Worm (Caenorhabditis elegans) whole organism, mixed stage, embryonic: ENCODE data around the gene M162.7.

Experiments used
- M03D4.4 ChIP-seq: sonication (generic microtip); optimal IDR thresholded peaks from 2 replicates; lab custom pipeline; 2017; ENCODE audit warnings: mild to moderate bottlenecking, missing genetic modification characterization, missing compliant biosample characterization
- bed-3 ChIP-seq: fragments of 200-800 bp; sonication (Bioruptor generic); optimal IDR thresholded peaks from 3 replicates; lab custom pipeline; 2018; ENCODE audit warnings: mild to moderate bottlenecking, missing genetic modification characterization, moderate library complexity, missing compliant biosample characterization
- blmp-1 ChIP-seq: fragments of 150-350 bp; optimal IDR thresholded peaks from 2 replicates; lab custom pipeline; 2014; ENCODE audit warnings: missing biosample characterization, missing genetic modification characterization
- ceh-39 ChIP-seq: fragments of 150-350 bp; optimal IDR thresholded peaks from 2 replicates; lab custom pipeline; 2014; ENCODE audit warnings: missing biosample characterization, missing genetic modification characterization
- ceh-83 ChIP-seq: fragments of 200-800 bp; sonication (Bioruptor generic); optimal IDR thresholded peaks from 2 replicates; lab custom pipeline; 2018; ENCODE audit warnings: mild to moderate bottlenecking, missing genetic modification characterization, missing compliant biosample characterization
- ces-1 ChIP-seq: fragments of 150-350 bp; optimal IDR thresholded peaks from 2 replicates; lab custom pipeline; 2014; ENCODE audit warnings: missing biosample characterization, missing genetic modification reagents, missing genetic modification characterization
- cnd-1 ChIP-seq: fragments of 200-800 bp; sonication (Bioruptor generic); optimal IDR thresholded peaks from 2 replicates; lab custom pipeline; 2018; ENCODE audit warnings: mild to moderate bottlenecking, missing genetic modification characterization, missing compliant biosample characterization
- drap-1 ChIP-seq: fragments of 200-800 bp; sonication (Bioruptor generic); optimal IDR thresholded peaks from 3 replicates; lab custom pipeline; 2018; ENCODE audit warnings: mild to moderate bottlenecking, missing genetic modification characterization, missing compliant biosample characterization
- elt-1 ChIP-seq: sonication (generic microtip); optimal IDR thresholded peaks from 2 replicates; lab custom pipeline; 2017; ENCODE audit warnings: missing genetic modification characterization, mild to moderate bottlenecking, missing compliant biosample characterization, antibody characterized with exemption, moderate library complexity, borderline replicate concordance; ENCODE audit not compliant: insufficient read depth
- elt-3 ChIP-seq: fragments of 150-350 bp; optimal IDR thresholded peaks from 2 replicates; lab custom pipeline; 2014; ENCODE audit warnings: missing biosample characterization, missing genetic modification characterization
- flh-1 ChIP-seq: fragments of 200-800 bp; sonication (Bioruptor generic); optimal IDR thresholded peaks from 2 replicates; lab custom pipeline; 2018; ENCODE audit warnings: mild to moderate bottlenecking, missing genetic modification characterization, moderate library complexity, missing compliant biosample characterization
- ham-2 ChIP-seq: fragments of 200-800 bp; sonication (Bioruptor generic); optimal IDR thresholded peaks from 2 replicates; lab custom pipeline; 2018; ENCODE audit warnings: mild to moderate bottlenecking, missing genetic modification characterization, missing compliant biosample characterization
- hlh-1 ChIP-seq: fragments of 150-350 bp; optimal IDR thresholded peaks from 2 replicates; lab custom pipeline; 2014; ENCODE audit warnings: missing biosample characterization, missing genetic modification reagents, missing genetic modification characterization
- lin-32 ChIP-seq: fragments of 200-800 bp; sonication (Bioruptor generic); optimal IDR thresholded peaks from 2 replicates; lab custom pipeline; 2018; ENCODE audit warnings: mild to moderate bottlenecking, missing genetic modification characterization, missing compliant biosample characterization
- mab-5 ChIP-seq: fragments of 150-350 bp; optimal IDR thresholded peaks from 2 replicates; lab custom pipeline; 2014; ENCODE audit warnings: missing biosample characterization, missing genetic modification characterization
- mls-2 ChIP-seq: sonication (generic microtip); optimal IDR thresholded peaks from 2 replicates; lab custom pipeline; 2016; ENCODE audit warnings: mild to moderate bottlenecking, missing genetic modification characterization, moderate library complexity, missing compliant biosample characterization
- nhr-12 ChIP-seq: fragments of 150-350 bp; optimal IDR thresholded peaks from 2 replicates; lab custom pipeline; 2014; ENCODE audit warnings: missing biosample characterization, missing genetic modification characterization
- nhr-2 ChIP-seq: fragments of 150-350 bp; optimal IDR thresholded peaks from 2 replicates; lab custom pipeline; 2014; ENCODE audit warnings: missing biosample characterization, missing genetic modification characterization
- nhr-237 ChIP-seq: fragments of 150-350 bp; optimal IDR thresholded peaks from 2 replicates; lab custom pipeline; 2014; ENCODE audit warnings: missing biosample characterization, missing genetic modification characterization
- nhr-28 ChIP-seq: fragments of 150-350 bp; optimal IDR thresholded peaks from 2 replicates; lab custom pipeline; 2014; ENCODE audit warnings: missing biosample characterization, missing genetic modification characterization
- nhr-76 ChIP-seq: sonication (generic microtip); optimal IDR thresholded peaks from 2 replicates; lab custom pipeline; 2017; ENCODE audit warnings: missing biosample characterization, missing genetic modification characterization
- pha-4 ChIP-seq: fragments of 150-350 bp; optimal IDR thresholded peaks from 2 replicates; lab custom pipeline; 2018; ENCODE audit warnings: missing biosample characterization, missing genetic modification reagents, missing genetic modification characterization
- sem-2 ChIP-seq: fragments of 200-800 bp; sonication (Bioruptor generic); optimal IDR thresholded peaks from 2 replicates; lab custom pipeline; 2018; ENCODE audit warnings: mild to moderate bottlenecking, missing genetic modification characterization, missing compliant biosample characterization
- snpc-4 ChIP-seq: fragments of 150-350 bp; optimal IDR thresholded peaks from 2 replicates; lab custom pipeline; 2014; ENCODE audit warnings: missing biosample characterization, missing genetic modification characterization
- sptf-1 ChIP-seq: sonication (generic microtip); optimal IDR thresholded peaks from 2 replicates; lab custom pipeline; 2017; ENCODE audit warnings: mild to moderate bottlenecking, missing genetic modification characterization, moderate library complexity, missing compliant biosample characterization
- tbx-8 ChIP-seq: fragments of 200-800 bp; sonication (Bioruptor generic); optimal IDR thresholded peaks from 2 replicates; lab custom pipeline; 2018; ENCODE audit warnings: mild to moderate bottlenecking, missing genetic modification characterization, moderate library complexity, missing compliant biosample characterization
- unc-120 ChIP-seq: sonication (generic microtip); optimal IDR thresholded peaks from 2 replicates; lab custom pipeline; 2017; ENCODE audit warnings: missing genetic modification characterization, missing compliant biosample characterization; ENCODE audit not compliant: poor library complexity, severe bottlenecking
- unc-39 ChIP-seq: fragments of 150-350 bp; optimal IDR thresholded peaks from 2 replicates; lab custom pipeline; 2014; ENCODE audit warnings: missing biosample characterization, missing genetic modification characterization
- unc-62 ChIP-seq: fragments of 150-350 bp; optimal IDR thresholded peaks from 2 replicates; lab custom pipeline; 2014; ENCODE audit warnings: missing biosample characterization, missing genetic modification reagents, missing genetic modification characterization
- zip-8 ChIP-seq: fragments of 150-350 bp; optimal IDR thresholded peaks from 2 replicates; lab custom pipeline; 2014; ENCODE audit warnings: missing biosample characterization, missing genetic modification characterization
- ztf-11 ChIP-seq: fragments of 150-350 bp; optimal IDR thresholded peaks from 2 replicates; lab custom pipeline; 2014; ENCODE audit warnings: missing biosample characterization, missing genetic modification characterization

The M162.7 gene

ce11 chrV:19801033-19801432 lies 6.2 kb upstream of the M162.7 start, which contains the start of gene Y116F11B.2:
Gene Y116F11B.2 (minus strand): TSS chrV:19801133.
- TF ChIP-seq M03D4.4 (tag; lab: Kevin White, UChicago) (no peak), flh-1 (GFP tag; lab: Kevin White, UChicago) (no peak), unc-39 (no peak)

DNA sequence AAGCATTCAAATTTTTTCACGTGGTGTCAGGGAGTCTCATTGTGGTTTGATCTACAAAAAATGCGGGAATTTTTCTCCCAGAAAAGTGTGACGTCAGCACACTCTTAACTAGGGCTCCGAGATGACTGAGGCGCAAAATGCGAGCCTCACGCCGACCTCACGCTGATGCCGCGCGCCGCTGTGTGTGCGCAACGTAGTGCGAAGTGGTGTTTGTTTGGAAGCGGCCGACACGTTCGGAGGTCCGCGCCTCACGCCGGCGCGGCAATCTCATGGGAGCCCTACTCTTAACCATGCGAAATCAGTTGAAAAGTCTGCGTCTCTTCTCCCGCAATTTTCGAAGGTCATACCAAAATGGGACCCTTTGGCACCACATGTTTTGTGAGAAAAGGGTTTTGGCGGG lies 4.6 kb downstream of the M162.7 start:
- TF ChIP-seq unc-39: no peak
- TF ChIP-seq ceh-83: no peak
- TF ChIP-seq nhr-76: no peak
- TF ChIP-seq drap-1 (GFP tag; lab: Kevin White, UChicago): no peak
- no peak for TF ChIP-seq snpc-4
- no peak for TF ChIP-seq elt-1 (tag; lab: Kevin White, UChicago)
- no peak for TF ChIP-seq mls-2 (tag; lab: Kevin White, UChicago)
- no peak for TF ChIP-seq sem-2 (GFP tag; lab: Kevin White, UChicago)
- TF ChIP-seq nhr-2 (tag; lab: Kevin White, UChicago): no peak
- no peak for TF ChIP-seq ham-2
- TF ChIP-seq nhr-12 (tag; lab: Kevin White, UChicago): no peak
- TF ChIP-seq M03D4.4 (tag; lab: Kevin White, UChicago): no peak
- no peak for TF ChIP-seq nhr-237 (tag; lab: Kevin White, UChicago)
- no peak for TF ChIP-seq nhr-28
- TF ChIP-seq mab-5 (tag; lab: Kevin White, UChicago): no peak
- no peak for TF ChIP-seq cnd-1
- no peak for TF ChIP-seq blmp-1
- no peak for TF ChIP-seq ces-1 (GFP tag; lab: Kevin White, UChicago)

DNA sequence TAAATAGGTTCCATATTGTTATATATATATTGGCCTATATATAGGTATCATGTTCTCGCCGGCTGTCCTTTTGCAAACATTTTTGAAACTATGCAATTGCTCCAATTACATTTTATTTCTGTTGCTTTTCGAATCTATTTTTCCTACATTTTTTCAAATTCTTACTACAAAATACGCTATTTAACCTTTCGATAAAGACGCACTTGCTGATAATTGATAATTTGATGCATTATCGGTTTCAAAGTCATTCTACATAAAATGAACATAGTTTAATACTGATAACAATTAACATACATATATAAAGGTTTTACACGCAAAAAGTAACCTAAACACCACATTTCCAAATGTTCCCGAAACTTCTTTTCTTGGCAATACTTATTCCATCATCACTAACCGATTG lies 6.5 kb downstream of the M162.7 start, which contains the start of gene clec-258:
clec-258 (plus strand) TSS at position 81 of the 400 bp plus-strand sequence.
- TF ChIP-seq nhr-12 (tag; lab: Kevin White, UChicago) (no peak), M03D4.4 (tag; lab: Kevin White, UChicago) (no peak), unc-39 (no peak), ztf-11 (tag; lab: Kevin White, UChicago) (no peak), ham-2 (no peak), bed-3 (GFP tag; lab: Kevin White, UChicago) (no peak), unc-62 (no peak), pha-4 (tag; lab: Kevin White, UChicago) (no peak), mab-5 (tag; lab: Kevin White, UChicago) (no peak), ceh-39 (tag; lab: Kevin White, UChicago) (no peak), ceh-83 (no peak)

DNA sequence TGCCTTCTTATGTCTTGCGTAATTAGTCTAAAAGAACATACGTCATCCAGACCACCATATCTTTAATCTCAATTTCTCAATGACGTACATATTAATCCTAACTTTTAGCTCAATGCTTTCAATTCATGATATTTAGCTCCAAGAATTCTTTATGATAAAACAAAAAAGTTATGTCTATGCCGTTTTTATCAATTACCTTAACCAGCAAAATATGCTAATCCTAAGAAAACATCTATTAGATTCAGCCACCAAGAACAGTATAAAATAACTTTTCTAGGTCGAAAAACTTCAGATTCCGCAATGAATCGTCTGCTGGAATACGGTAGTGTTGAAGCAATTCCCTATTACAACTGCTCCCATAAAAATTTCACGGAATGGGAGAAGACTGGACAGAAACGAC lies 11.0 kb downstream of the M162.7 start, which contains the start of gene srt-45:
srt-45 (plus strand) TSS at position 301 of the 400 bp plus-strand sequence.
- no peak for TF ChIP-seq drap-1 (GFP tag; lab: Kevin White, UChicago)
- TF ChIP-seq zip-8 (tag; lab: Kevin White, UChicago): peak; percentile 11

- no peak for TF ChIP-seq sptf-1 (tag; lab: Kevin White, UChicago)
These were observed 15.6 kb downstream of the M162.7 start for ce11 chrV:19779220-19779619.

DNA sequence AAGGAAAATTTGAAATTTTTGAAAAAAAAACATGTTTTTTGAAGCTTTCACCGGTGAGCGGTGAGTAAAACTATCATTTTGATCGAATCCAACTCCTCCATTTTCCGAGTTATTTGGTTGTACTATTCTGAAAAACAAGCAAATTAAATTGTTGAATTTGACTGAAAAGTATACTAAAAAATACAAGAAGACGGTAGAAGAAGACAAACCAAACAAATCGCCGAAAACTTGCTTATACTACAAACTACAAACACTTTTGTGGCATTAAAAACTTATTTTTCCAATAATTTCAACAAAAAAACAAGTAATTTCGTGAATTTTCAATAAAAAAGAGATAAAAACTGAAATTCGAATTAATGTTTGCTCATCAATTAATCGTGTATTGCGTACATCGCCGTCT lies 16.2 kb downstream of the M162.7 start, which contains the start of gene fbxa-194:
fbxa-194 (minus strand) TSS at position 101 of the 400 bp plus-strand sequence.
- no peak for TF ChIP-seq hlh-1 (tag; lab: Kevin White, UChicago)
- no peak for TF ChIP-seq nhr-2 (tag; lab: Kevin White, UChicago)
- no peak for TF ChIP-seq ceh-39 (tag; lab: Kevin White, UChicago)
- TF ChIP-seq nhr-12 (tag; lab: Kevin White, UChicago): no peak
- no peak for TF ChIP-seq ceh-83
- no peak for TF ChIP-seq snpc-4
- no peak for TF ChIP-seq drap-1 (GFP tag; lab: Kevin White, UChicago)
- no peak for TF ChIP-seq ham-2
- no peak for TF ChIP-seq cnd-1
- TF ChIP-seq elt-3 (tag; lab: Kevin White, UChicago): no peak
- no peak for TF ChIP-seq bed-3 (GFP tag; lab: Kevin White, UChicago)
- TF ChIP-seq elt-1 (tag; lab: Kevin White, UChicago): no peak
- TF ChIP-seq sem-2 (GFP tag; lab: Kevin White, UChicago): no peak

DNA sequence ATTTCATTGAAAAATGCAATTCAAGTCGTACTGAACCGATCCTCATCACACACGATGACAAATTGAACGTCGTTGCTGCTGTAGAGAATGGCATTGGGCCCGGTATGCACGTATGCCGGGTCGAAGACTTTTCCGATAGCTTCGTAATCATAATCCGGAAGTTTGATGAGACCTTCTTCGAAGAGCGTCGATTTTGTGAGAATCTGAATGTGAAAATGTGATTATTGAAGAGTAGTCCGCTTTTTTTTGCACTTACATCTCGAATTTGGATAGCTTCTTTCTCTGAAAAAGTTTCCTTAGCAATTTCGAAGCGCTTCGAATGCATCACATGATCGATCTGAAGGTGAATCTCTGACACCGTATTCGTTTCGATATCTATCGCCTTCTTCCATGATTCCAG lies 17.6 kb downstream of the M162.7 start, which contains the start of gene fbxa-118:
fbxa-118 (minus strand) TSS at position 101 of the 400 bp plus-strand sequence.
- TF ChIP-seq blmp-1 (no peak), ham-2 (no peak), unc-39 (no peak), snpc-4 (no peak), ztf-11 (tag; lab: Kevin White, UChicago) (no peak), hlh-1 (tag; lab: Kevin White, UChicago) (no peak), M03D4.4 (tag; lab: Kevin White, UChicago) (no peak), nhr-12 (tag; lab: Kevin White, UChicago) (no peak), tbx-8 (GFP tag; lab: Kevin White, UChicago) (no peak), pha-4 (tag; lab: Kevin White, UChicago) (no peak), unc-120 (tag; lab: Kevin White, UChicago) (no peak), nhr-28 (no peak), sem-2 (GFP tag; lab: Kevin White, UChicago) (no peak), flh-1 (GFP tag; lab: Kevin White, UChicago) (no peak), mab-5 (tag; lab: Kevin White, UChicago) (no peak), lin-32 (no peak)
